Worm (Caenorhabditis elegans) whole organism, L1 larva: ENCODE data around the gene ZK1307.4.

Experiments
- ama-1 ChIP-seq: fragments of 150-350 bp; optimal IDR thresholded peaks from 2 replicates; lab custom pipeline; 2014
- egl-13 ChIP-seq: sonication (generic microtip); optimal IDR thresholded peaks from 2 replicates; lab custom pipeline; 2016; ENCODE audit warnings: missing genotype, missing genetic modification reagents, missing genetic modification characterization, missing compliant biosample characterization
- elt-3 ChIP-seq, 6 experiments: fragments of 150-350 bp in 1 of 6; sonication (generic microtip); optimal IDR thresholded peaks; 2 replicates each; lab custom pipeline; 2017 to 2018; ENCODE audit warnings: missing biosample characterization in 6 of 6, missing genetic modification characterization in 6 of 6, inconsistent platforms in 1 of 6
- lin-39 ChIP-seq: fragments of 150-350 bp; optimal IDR thresholded peaks from 2 replicates; lab custom pipeline; 2014; ENCODE audit warnings: missing biosample characterization, missing genetic modification reagents, missing genetic modification characterization
- nhr-20 ChIP-seq: sonication (generic microtip); optimal IDR thresholded peaks from 2 replicates; lab custom pipeline; 2016; ENCODE audit warnings: mild to moderate bottlenecking, missing genetic modification characterization, missing compliant biosample characterization
- nhr-90 ChIP-seq: sonication (generic microtip); optimal IDR thresholded peaks from 2 replicates; lab custom pipeline; 2016; ENCODE audit warnings: mild to moderate bottlenecking, missing genetic modification characterization, missing compliant biosample characterization; ENCODE audit not compliant: poor library complexity
- pqm-1 ChIP-seq: sonication (generic microtip); optimal IDR thresholded peaks from 3 replicates; lab custom pipeline; 2017; ENCODE audit warnings: missing biosample characterization, missing genetic modification characterization

- no peak for TF ChIP-seq lin-39
- TF ChIP-seq egl-13 (tag; lab: Kevin White, UChicago): no peak
- no peak for TF ChIP-seq elt-3 (tag; optimal IDR thresholded peaks at IDR 0.05; lab: Kevin White, UChicago)
- TF ChIP-seq ama-1 (lab: Kevin White, UChicago): no peak
- no peak for TF ChIP-seq nhr-90
- TF ChIP-seq pqm-1 (tag; lab: Kevin White, UChicago): no peak
- TF ChIP-seq nhr-20: peak; percentile 83
Observed at ce11 chrII:9686663-9687193, 35.1 kb upstream of the ZK1307.4 start, which contains the start of gene ZK1320.9.
